Worm (Caenorhabditis elegans) whole organism, young adult: ENCODE results near the gene xtr-1.

Experiments
- B0035.1 ChIP-seq: sonication (generic microtip); optimal IDR thresholded peaks from 2 replicates; lab custom pipeline; 2016; ENCODE audit warnings: missing genetic modification characterization, mild to moderate bottlenecking, missing compliant biosample characterization, missing genotype, missing genetic modification reagents
- B0261.1 ChIP-seq: sonication (generic microtip); optimal IDR thresholded peaks from 2 replicates; lab custom pipeline; 2016; ENCODE audit warnings: mild to moderate bottlenecking, missing genetic modification characterization, moderate library complexity, missing compliant biosample characterization
- D2030.7 ChIP-seq: fragments of 200-800 bp; sonication (Bioruptor generic); IDR thresholded peaks from 2 replicates; pipeline ENCODE4 v1.3.6; 2022; ENCODE audit warnings: missing genetic modification reagents, missing genetic modification characterization, missing compliant biosample characterization
- F23B12.7 ChIP-seq: sonication (generic microtip); optimal IDR thresholded peaks from 2 replicates; lab custom pipeline; 2017; ENCODE audit warnings: missing genetic modification characterization, mild to moderate bottlenecking, missing compliant biosample characterization, antibody characterized with exemption, moderate library complexity; ENCODE audit not compliant: insufficient read depth
- F37B4.10 ChIP-seq: fragments of 200-800 bp; sonication (Bioruptor generic); IDR thresholded peaks from 2 replicates; pipeline ENCODE4 v1.3.6; 2022; ENCODE audit warnings: missing genetic modification characterization, missing compliant biosample characterization
- F57A8.1 ChIP-seq: fragments of 200-800 bp; sonication (Bioruptor generic); optimal IDR thresholded peaks from 2 replicates; lab custom pipeline; 2018; ENCODE audit warnings: mild to moderate bottlenecking, missing genetic modification characterization, moderate library complexity, missing compliant biosample characterization
- F57C9.4 ChIP-seq: sonication (generic microtip); optimal IDR thresholded peaks from 2 replicates; lab custom pipeline; 2017; ENCODE audit warnings: mild to moderate bottlenecking, missing genetic modification characterization, missing compliant biosample characterization
- Y56A3A.18 ChIP-seq: fragments of 200-800 bp; sonication (Bioruptor generic); IDR thresholded peaks from 2 replicates; pipeline ENCODE4 v1.3.6; 2022; ENCODE audit warnings: missing genetic modification reagents, missing genetic modification characterization, missing compliant biosample characterization
- Y79H2A.3 ChIP-seq: fragments of 200-800 bp; sonication (Bioruptor generic); conservative IDR thresholded peaks from 2 replicates; pipeline ENCODE4 v1.3.6; 2022; ENCODE audit warnings: missing genetic modification reagents, missing genetic modification characterization, missing compliant biosample characterization
- Y95B8A.8 ChIP-seq: fragments of 200-800 bp; sonication (Bioruptor generic); IDR thresholded peaks from 2 replicates; pipeline ENCODE4 v1.3.6; 2022; ENCODE audit warnings: missing genetic modification reagents, missing genetic modification characterization, missing compliant biosample characterization
- aptf-3 ChIP-seq: fragments of 200-800 bp; sonication (Bioruptor generic); IDR thresholded peaks from 2 replicates; pipeline ENCODE4 v1.3.6; 2022; ENCODE audit warnings: missing genetic modification characterization, missing compliant biosample characterization
- attf-6 ChIP-seq: fragments of 200-800 bp; sonication (Bioruptor generic); IDR thresholded peaks from 2 replicates; pipeline ENCODE4 v1.3.6; 2022; ENCODE audit warnings: missing genetic modification reagents, missing genetic modification characterization, missing compliant biosample characterization
- ccch-3 ChIP-seq: fragments of 200-800 bp; sonication (Bioruptor generic); optimal IDR thresholded peaks from 2 replicates; lab custom pipeline; 2018; ENCODE audit warnings: mild to moderate bottlenecking, missing genetic modification characterization, missing compliant biosample characterization
- ceh-91 ChIP-seq: fragments of 200-800 bp; sonication (Bioruptor generic); IDR thresholded peaks from 2 replicates; pipeline ENCODE4 v1.3.6; 2022; ENCODE audit warnings: missing genetic modification reagents, missing genetic modification characterization, missing compliant biosample characterization
- die-1 ChIP-seq: sonication (generic microtip); optimal IDR thresholded peaks from 2 replicates; lab custom pipeline; 2016; ENCODE audit warnings: missing genotype, mild to moderate bottlenecking, missing genetic modification characterization, missing compliant biosample characterization
- dox-1 ChIP-seq: fragments of 200-800 bp; sonication (Bioruptor generic); IDR thresholded peaks from 2 replicates; pipeline ENCODE4 v1.3.6; 2022; ENCODE audit warnings: missing genetic modification reagents, missing genetic modification characterization, missing compliant biosample characterization
- efl-1 ChIP-seq: fragments of 150-350 bp; optimal IDR thresholded peaks from 2 replicates; lab custom pipeline; 2014; ENCODE audit warnings: missing biosample characterization, missing genetic modification reagents, missing genetic modification characterization
- egl-44 ChIP-seq: fragments of 200-800 bp; sonication (Bioruptor generic); IDR thresholded peaks from 2 replicates; pipeline ENCODE4 v1.3.6; 2022; ENCODE audit warnings: missing genetic modification reagents, missing genetic modification characterization, missing compliant biosample characterization
- ekl-4 ChIP-seq: fragments of 200-800 bp; sonication (Bioruptor generic); IDR thresholded peaks from 2 replicates; pipeline ENCODE4 v1.3.6; 2022; ENCODE audit warnings: missing genetic modification reagents, missing genetic modification characterization, missing compliant biosample characterization
- ets-4 ChIP-seq: fragments of 200-800 bp; sonication (Bioruptor generic); optimal IDR thresholded peaks from 2 replicates; lab custom pipeline; 2018; ENCODE audit warnings: mild to moderate bottlenecking, missing genetic modification characterization, missing compliant biosample characterization
- fkh-3 ChIP-seq: sonication (generic microtip); optimal IDR thresholded peaks from 2 replicates; lab custom pipeline; 2016; ENCODE audit warnings: mild to moderate bottlenecking, missing genetic modification characterization, missing compliant biosample characterization
- hmg-1.2 ChIP-seq: fragments of 200-800 bp; sonication (Bioruptor generic); IDR thresholded peaks from 2 replicates; pipeline ENCODE4 v1.3.6; 2022; ENCODE audit warnings: missing genetic modification reagents, missing genetic modification characterization, missing compliant biosample characterization
- hrde-1 ChIP-seq: sonication (generic microtip); optimal IDR thresholded peaks from 2 replicates; lab custom pipeline; 2016; ENCODE audit warnings: missing genetic modification characterization, mild to moderate bottlenecking, missing compliant biosample characterization, moderate library complexity, missing genotype, missing genetic modification reagents, borderline replicate concordance
- lir-1 ChIP-seq: fragments of 200-800 bp; sonication (Bioruptor generic); conservative IDR thresholded peaks from 2 replicates; pipeline ENCODE4 v1.3.6; 2022; ENCODE audit warnings: missing genetic modification reagents, missing genetic modification characterization, missing compliant biosample characterization
- lsl-1 ChIP-seq: fragments of 200-800 bp; sonication (Bioruptor generic); optimal IDR thresholded peaks from 2 replicates; lab custom pipeline; 2018; ENCODE audit warnings: mild to moderate bottlenecking, missing genetic modification characterization, moderate library complexity, missing compliant biosample characterization
- lsy-27 ChIP-seq: sonication (generic microtip); optimal IDR thresholded peaks from 2 replicates; lab custom pipeline; 2017; ENCODE audit warnings: missing genetic modification characterization, mild to moderate bottlenecking, missing compliant biosample characterization, antibody characterized with exemption, missing genotype, borderline replicate concordance; ENCODE audit not compliant: insufficient read depth
- madf-10 ChIP-seq: sonication (generic microtip); optimal IDR thresholded peaks from 2 replicates; lab custom pipeline; 2016; ENCODE audit warnings: mild to moderate bottlenecking, missing genetic modification characterization, missing compliant biosample characterization
- madf-6 ChIP-seq: fragments of 200-800 bp; sonication (Bioruptor generic); IDR thresholded peaks from 2 replicates; pipeline ENCODE4 v1.3.6; 2022; ENCODE audit warnings: missing genetic modification reagents, missing genetic modification characterization, missing compliant biosample characterization
- nfyb-1 ChIP-seq: fragments of 200-800 bp; sonication (Bioruptor generic); IDR thresholded peaks from 2 replicates; pipeline ENCODE4 v1.3.6; 2022; ENCODE audit warnings: missing genetic modification reagents, missing genetic modification characterization, missing compliant biosample characterization
- nhr-120 ChIP-seq: fragments of 200-800 bp; sonication (Bioruptor generic); IDR thresholded peaks from 2 replicates; pipeline ENCODE4 v1.3.6; 2022; ENCODE audit warnings: missing genetic modification characterization, missing compliant biosample characterization
- nhr-80 ChIP-seq: sonication (generic microtip); optimal IDR thresholded peaks from 2 replicates; lab custom pipeline; 2016; ENCODE audit warnings: missing genetic modification characterization, missing compliant biosample characterization
- nhr-90 ChIP-seq: sonication (generic microtip); optimal IDR thresholded peaks from 2 replicates; lab custom pipeline; 2016; ENCODE audit warnings: missing genotype, mild to moderate bottlenecking, missing genetic modification characterization, missing compliant biosample characterization
- pbrm-1 ChIP-seq: fragments of 200-800 bp; sonication (Bioruptor generic); IDR thresholded peaks from 2 replicates; pipeline ENCODE4 v1.3.6; 2022; ENCODE audit warnings: missing genetic modification reagents, missing genetic modification characterization, missing compliant biosample characterization
- rcor-1 ChIP-seq: fragments of 200-800 bp; sonication (Bioruptor generic); IDR thresholded peaks from 2 replicates; pipeline ENCODE4 v1.3.6; 2022; ENCODE audit warnings: missing genetic modification reagents, missing genetic modification characterization, missing compliant biosample characterization
- repo-1 ChIP-seq: sonication (generic microtip); optimal IDR thresholded peaks from 2 replicates; lab custom pipeline; 2017; ENCODE audit warnings: mild to moderate bottlenecking, missing genetic modification characterization, missing compliant biosample characterization
- rpc-1 ChIP-seq, 2 experiments: fragments of 150-350 bp in 1 of 2; sonication (generic microtip) in 1 of 2; optimal IDR thresholded peaks; 2 replicates each; lab custom pipeline; 2014 to 2018; ENCODE audit warnings: missing biosample characterization in 1 of 2, missing genetic modification characterization in 1 of 2, missing genetic modification reagents in 1 of 2, missing genotype in 1 of 2
- sea-2 ChIP-seq: fragments of 200-800 bp; sonication (Bioruptor generic); IDR thresholded peaks from 2 replicates; pipeline ENCODE4 v1.3.6; 2022; ENCODE audit warnings: missing genetic modification characterization, missing compliant biosample characterization
- snpc-3.4 ChIP-seq: sonication (generic microtip); optimal IDR thresholded peaks from 2 replicates; lab custom pipeline; 2017; ENCODE audit warnings: missing genetic modification characterization, mild to moderate bottlenecking, missing compliant biosample characterization, antibody characterized with exemption, moderate library complexity, missing genotype, missing genetic modification reagents
- snpc-4 ChIP-seq, 5 experiments: fragments of 150-350 bp in 1 of 5; sonication (generic microtip) in 4 of 5; optimal IDR thresholded peaks; 2 replicates each; lab custom pipeline; 2014 to 2018; ENCODE audit warnings: missing genetic modification characterization in 5 of 5, missing biosample characterization in 3 of 5, antibody characterized with exemption in 2 of 5, mild to moderate bottlenecking in 2 of 5, missing compliant biosample characterization in 2 of 5, missing genotype in 2 of 5, moderate library complexity in 2 of 5, missing genetic modification reagents in 1 of 5
- tbp1 ChIP-seq: fragments of 200-800 bp; sonication (Bioruptor generic); optimal IDR thresholded peaks from 2 replicates; lab custom pipeline; 2018; ENCODE audit warnings: mild to moderate bottlenecking, missing genetic modification characterization, missing compliant biosample characterization
- unc-62 ChIP-seq: fragments of 150-350 bp; optimal IDR thresholded peaks from 2 replicates; lab custom pipeline; 2014; ENCODE audit warnings: missing biosample characterization, missing genetic modification reagents, missing genetic modification characterization
- ztf-18 ChIP-seq: sonication (generic microtip); optimal IDR thresholded peaks from 2 replicates; lab custom pipeline; 2016; ENCODE audit warnings: missing genotype, mild to moderate bottlenecking, missing genetic modification characterization, missing compliant biosample characterization
- ztf-25 ChIP-seq: fragments of 200-800 bp; sonication (Bioruptor generic); IDR thresholded peaks from 2 replicates; pipeline ENCODE4 v1.3.6; 2022; ENCODE audit warnings: missing genetic modification reagents, missing genetic modification characterization, missing compliant biosample characterization
- ztf-26 ChIP-seq: sonication (generic microtip); optimal IDR thresholded peaks from 2 replicates; lab custom pipeline; 2017; ENCODE audit warnings: missing genetic modification characterization, missing compliant biosample characterization

The xtr-1 gene

DNA sequence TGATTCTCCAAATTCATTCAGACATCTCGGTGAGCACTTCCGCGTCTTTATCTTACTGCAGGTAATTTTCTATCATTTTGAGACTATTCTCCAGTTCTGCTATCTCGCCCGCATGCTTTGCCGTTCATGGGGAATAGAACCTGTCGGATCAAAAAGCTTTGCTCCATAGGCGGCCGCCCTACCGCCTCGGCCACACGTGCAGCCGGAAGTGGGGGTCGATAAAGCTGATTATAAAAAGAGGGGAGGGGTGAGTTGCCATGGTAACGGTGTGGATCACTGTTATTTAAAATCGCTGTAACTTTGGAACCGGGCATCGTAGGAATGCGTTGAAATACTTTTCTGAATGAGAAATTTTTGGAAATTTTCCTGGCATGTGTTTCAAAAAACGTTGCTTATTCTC is 17.8 kb downstream of the xtr-1 start:
- TF ChIP-seq rpc-1 (optimal IDR thresholded peaks at IDR 0.05; lab: Kevin White, UChicago) (peak; percentile 2), rpc-1 (tag; optimal IDR thresholded peaks at IDR 0.05; lab: Kevin White, UChicago) (peak; percentile 69), tbp1 (peak; percentile 82), ztf-25 (GFP tag; lab: Robert Waterston, UW) (no peak), B0261.1 (tag; lab: Kevin White, UChicago) (peak; percentile 50)

DNA sequence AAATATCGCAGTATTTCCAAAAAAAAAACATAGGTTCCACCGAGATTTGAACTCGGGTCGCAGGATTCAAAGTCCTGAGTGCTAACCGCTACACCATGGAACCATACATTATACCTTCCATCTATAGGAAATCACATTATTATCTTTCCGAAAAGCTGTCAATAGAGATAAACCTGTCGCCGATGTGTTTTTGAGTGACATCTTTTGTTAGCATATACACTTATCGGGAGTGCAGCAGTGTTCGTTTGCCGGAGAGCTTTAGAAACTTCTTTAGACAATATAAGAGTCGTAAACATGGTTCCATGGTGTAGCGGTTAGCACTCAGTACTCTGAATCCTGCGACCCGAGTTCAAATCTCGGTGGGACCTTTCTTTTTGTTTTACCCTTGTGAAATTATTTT is 19.6 kb downstream of the xtr-1 start:
- TF ChIP-seq sea-2 (GFP tag; lab: Robert Waterston, UW) (0 out of 2 replicates have a peak, but pooled peaks have one; percentile 52), B0035.1 (tag; lab: Kevin White, UChicago) (peak; percentile 47), Y56A3A.18 (peak; percentile 68; the same call in 1 of the 2 replicates), F57C9.4 (tag; lab: Kevin White, UChicago) (no peak), nhr-90 (tag; lab: Kevin White, UChicago) (peak; percentile 56), ets-4 (GFP tag; lab: Kevin White, UChicago) (no peak), hmg-1.2 (GFP tag; lab: Robert Waterston, UW) (peak; percentile 66), repo-1 (tag; lab: Kevin White, UChicago) (peak; percentile 40), ccch-3 (GFP tag; lab: Kevin White, UChicago) (no peak), ztf-25 (GFP tag; lab: Robert Waterston, UW) (0 out of 2 replicates have a peak, but pooled peaks have one; percentile 48), ztf-18 (tag; lab: Kevin White, UChicago) (peak; percentile 64), Y79H2A.3 (GFP tag; lab: Robert Waterston, UW) (0 out of 2 replicates have a peak, but pooled peaks have one; percentile 21), Y95B8A.8 (GFP tag; lab: Robert Waterston, UW) (no peak), snpc-3.4 (tag; lab: Kevin White, UChicago) (no peak), dox-1 (GFP tag; lab: Robert Waterston, UW) (peak; percentile 68), hrde-1 (tag; lab: Kevin White, UChicago) (no peak), aptf-3 (GFP tag; lab: Robert Waterston, UW) (no peak), attf-6 (GFP tag; lab: Robert Waterston, UW) (no peak), die-1 (tag; lab: Kevin White, UChicago) (peak; percentile 44), B0261.1 (tag; lab: Kevin White, UChicago) (peak; percentile 84), rcor-1 (GFP tag; lab: Robert Waterston, UW) (no peak), F23B12.7 (tag; lab: Kevin White, UChicago) (no peak), nhr-120 (0 out of 2 replicates have a peak, but pooled peaks have one; percentile 29), nhr-80 (tag; lab: Kevin White, UChicago) (peak; percentile 17), egl-44 (peak; percentile 83; the same call in 1 of the 2 replicates), ztf-26 (tag; lab: Kevin White, UChicago) (no peak), lsy-27 (tag; lab: Kevin White, UChicago) (peak; percentile 8), pbrm-1 (no peak), nfyb-1 (GFP tag; lab: Robert Waterston, UW) (peak; percentile 78), rpc-1 (optimal IDR thresholded peaks at IDR 0.05; lab: Kevin White, UChicago) (peak; percentile 88), rpc-1 (tag; optimal IDR thresholded peaks at IDR 0.05; lab: Kevin White, UChicago) (peak; percentile 92), efl-1 (GFP tag; lab: Kevin White, UChicago) (no peak), lsl-1 (GFP tag; lab: Kevin White, UChicago) (no peak), madf-6 (peak; percentile 19; the same call in 1 of the 2 replicates), ekl-4 (GFP tag; lab: Robert Waterston, UW) (peak; percentile 36), snpc-4 (GFP tag; optimal IDR thresholded peaks at IDR 0.05; lab: Kevin White, UChicago) (no peak), snpc-4 (tag; optimal IDR thresholded peaks at IDR 0.05; lab: Kevin White, UChicago) (peak in 2 of 4 experiments; percentile 23 to 42), fkh-3 (tag; lab: Kevin White, UChicago) (no peak), D2030.7 (GFP tag; lab: Robert Waterston, UW) (peak; percentile 57), lir-1 (GFP tag; lab: Robert Waterston, UW) (0 out of 2 replicates have a peak, but pooled peaks have one; percentile 29), F37B4.10 (no peak), unc-62 (GFP tag; lab: Kevin White, UChicago) (no peak), ceh-91 (GFP tag; lab: Robert Waterston, UW) (no peak), madf-10 (tag; lab: Kevin White, UChicago) (peak; percentile 52), F57A8.1 (GFP tag; lab: Kevin White, UChicago) (no peak)
